Worm (Caenorhabditis elegans): Measurements from ENCODE around the gene parn-2.

parn-2 gene

DNA sequence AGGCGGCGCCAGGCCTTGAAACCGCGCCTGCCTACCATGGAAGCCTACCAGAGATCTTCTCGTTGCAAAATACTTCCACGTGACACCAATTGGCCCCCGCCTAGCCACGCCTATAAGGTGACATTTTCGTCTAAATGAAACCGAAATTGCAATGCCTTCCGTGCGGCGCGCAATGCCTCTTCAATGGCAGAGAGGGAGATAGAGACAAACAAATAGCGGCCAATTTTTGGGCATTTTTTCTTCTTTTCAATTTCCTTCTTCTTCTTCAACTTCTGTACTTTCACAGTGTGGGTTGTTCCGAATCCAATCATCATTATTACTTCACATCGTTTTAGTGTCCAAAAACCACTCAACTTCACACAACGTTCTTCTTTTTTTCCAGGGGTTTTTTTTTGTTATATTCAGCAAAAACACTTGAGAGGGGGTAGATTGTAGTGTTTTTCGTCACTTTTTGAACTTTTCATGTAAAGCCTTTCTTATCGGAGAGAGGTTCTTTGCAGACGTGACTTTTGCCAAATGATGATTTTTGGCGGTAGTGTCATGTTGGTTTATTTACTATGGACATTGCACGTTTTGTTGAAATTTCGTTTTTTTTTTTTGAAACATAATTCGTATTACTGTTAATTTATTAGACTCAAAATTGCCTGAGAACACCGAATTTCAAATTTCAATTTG, 4.9 kb upstream of the parn-2 start:
- TF ChIP-seq pha-2 (tag; optimal IDR thresholded peaks at IDR 0.05) (no peak), unc-55 (GFP tag; optimal IDR thresholded peaks at IDR 0.05) (no peak)

DNA sequence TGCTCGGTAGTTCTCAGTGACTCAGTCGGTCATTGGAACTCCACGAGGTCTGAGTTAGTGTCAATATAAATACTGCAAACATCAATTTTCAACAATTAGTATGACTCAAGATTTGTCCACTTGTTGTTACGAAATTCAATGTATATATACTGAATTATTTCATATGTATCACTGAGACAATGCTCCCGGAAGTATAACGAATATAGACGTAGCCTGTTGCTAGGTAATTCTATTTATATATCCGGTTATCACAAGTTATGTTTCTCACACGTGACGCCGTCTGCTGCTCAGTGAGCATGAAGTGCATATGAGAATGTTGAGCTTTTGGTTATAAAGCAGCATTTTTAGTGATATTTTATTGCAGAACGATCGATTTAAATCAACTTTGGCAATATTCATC, 4.1 kb upstream of the parn-2 start:
- no peak for TF ChIP-seq zip-5 (tag; optimal IDR thresholded peaks at IDR 0.05)
- TF ChIP-seq che-1 (tag; optimal IDR thresholded peaks at IDR 0.05): no peak
- TF ChIP-seq sox-2 (GFP tag; IDR thresholded peaks at IDR 0.05): no peak
- TF ChIP-seq pax-1 (tag; optimal IDR thresholded peaks at IDR 0.05): no peak
- no peak for TF ChIP-seq sox-4 (tag; optimal IDR thresholded peaks at IDR 0.05)
- TF ChIP-seq gmeb-2 (tag; optimal IDR thresholded peaks at IDR 0.05): no peak
- no peak for TF ChIP-seq Y22D7AL.16 (tag; optimal IDR thresholded peaks at IDR 0.05)
- TF ChIP-seq ceh-24 (tag; optimal IDR thresholded peaks at IDR 0.05): no peak
- no peak for TF ChIP-seq ceh-22 (tag; optimal IDR thresholded peaks at IDR 0.05)
- TF ChIP-seq elt-4 (tag; optimal IDR thresholded peaks at IDR 0.05): no peak
- no peak for TF ChIP-seq K02D7.2 (tag; optimal IDR thresholded peaks at IDR 0.05)
- no peak for TF ChIP-seq pros-1 (tag; optimal IDR thresholded peaks at IDR 0.05)
- TF ChIP-seq nfya-1 (tag; optimal IDR thresholded peaks at IDR 0.05): no peak
- no peak for TF ChIP-seq lin-11 (tag; optimal IDR thresholded peaks at IDR 0.05)
- no peak for TF ChIP-seq ceh-19 (GFP tag; optimal IDR thresholded peaks at IDR 0.05)
- no peak for TF ChIP-seq nhr-232 (tag; optimal IDR thresholded peaks at IDR 0.05)
- TF ChIP-seq ceh-31 (tag; optimal IDR thresholded peaks at IDR 0.05): no peak
- TF ChIP-seq ets-4 (tag; optimal IDR thresholded peaks at IDR 0.05): no peak

DNA sequence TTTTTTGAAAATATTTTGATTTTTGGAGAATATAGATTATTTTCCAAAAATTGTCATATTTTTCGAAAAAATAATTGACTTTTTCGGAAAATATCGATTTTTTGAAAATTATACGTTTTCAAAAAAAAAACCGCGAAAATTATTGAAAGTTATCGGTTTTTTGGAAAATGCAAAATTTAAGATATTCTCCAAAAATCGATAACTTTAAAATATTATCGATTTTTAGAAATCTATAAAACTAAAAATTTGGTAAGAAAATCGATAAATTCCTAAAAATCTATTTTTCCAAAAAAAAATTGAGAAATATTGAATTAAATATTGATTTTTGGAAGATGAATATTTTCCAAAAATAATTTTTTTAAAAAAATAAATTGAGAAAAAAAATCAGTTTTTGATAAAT, 667 bp upstream of the parn-2 start:
- TF ChIP-seq elt-2 (tag; optimal IDR thresholded peaks at IDR 0.05): no peak
- TF ChIP-seq sox-4 (tag; optimal IDR thresholded peaks at IDR 0.05): no peak
- no peak for TF ChIP-seq hlh-13 (GFP tag; optimal IDR thresholded peaks at IDR 0.05)
- no peak for TF ChIP-seq ceh-24 (tag; optimal IDR thresholded peaks at IDR 0.05)
- TF ChIP-seq hlh-8 (tag; optimal IDR thresholded peaks at IDR 0.05): no peak
- TF ChIP-seq fkh-6 (tag; optimal IDR thresholded peaks at IDR 0.05): no peak
- no peak for TF ChIP-seq sdc-2 (tag; optimal IDR thresholded peaks at IDR 0.05)
- no peak for TF ChIP-seq syd-9 (tag; optimal IDR thresholded peaks at IDR 0.05)
- TF ChIP-seq mec-3 (tag; optimal IDR thresholded peaks at IDR 0.05; ENCODE audit: borderline replicate concordance): no peak
- no peak for TF ChIP-seq ceh-31 (tag; optimal IDR thresholded peaks at IDR 0.05)
- no peak for TF ChIP-seq dmd-4 (tag; optimal IDR thresholded peaks at IDR 0.05; ENCODE audit: borderline replicate concordance)
- no peak for TF ChIP-seq K09A11.1 (tag; optimal IDR thresholded peaks at IDR 0.05; ENCODE audit: insufficient read depth)
- no peak for TF ChIP-seq hlh-15 (tag; optimal IDR thresholded peaks at IDR 0.05)

DNA sequence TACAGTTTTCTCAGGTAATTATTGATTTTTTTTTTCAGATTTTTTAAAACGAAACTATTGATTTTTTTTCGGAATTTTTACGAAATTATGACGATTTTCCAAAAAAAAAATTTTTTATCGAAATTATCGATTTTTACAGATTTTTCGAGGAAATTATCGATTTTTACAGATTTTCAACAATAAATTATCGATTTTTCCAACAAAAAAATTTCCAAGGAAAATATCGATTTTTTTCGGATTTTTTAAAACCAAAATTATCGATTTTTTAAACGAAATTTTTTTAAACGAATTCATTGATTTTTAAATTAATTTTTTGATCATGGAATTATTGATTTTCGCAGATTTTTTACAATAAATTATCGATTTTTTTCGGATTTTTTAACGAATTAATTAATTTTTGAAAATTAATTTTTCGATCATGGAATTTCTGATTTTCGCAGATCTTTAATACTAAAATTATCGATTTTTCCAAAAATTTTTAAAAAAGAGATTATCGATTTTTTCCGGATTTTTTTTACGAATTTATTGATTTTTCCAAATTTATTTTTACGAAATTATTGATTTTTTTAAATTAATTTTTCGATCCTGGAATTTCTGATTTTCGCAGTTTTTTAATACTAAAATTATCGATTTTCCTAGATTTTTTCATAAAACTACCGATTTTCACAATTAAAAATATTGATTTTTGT, 739 bp downstream of the parn-2 start:
- TF ChIP-seq pax-1 (tag; optimal IDR thresholded peaks at IDR 0.05) (no peak), nhr-11 (tag; optimal IDR thresholded peaks at IDR 0.05) (no peak), fax-1 (tag; optimal IDR thresholded peaks at IDR 0.05) (no peak), unc-86 (tag; optimal IDR thresholded peaks at IDR 0.05) (no peak), ceh-48 (tag; optimal IDR thresholded peaks at IDR 0.05) (peak; percentile 70), ahr-1 (tag; optimal IDR thresholded peaks at IDR 0.05) (no peak)

DNA sequence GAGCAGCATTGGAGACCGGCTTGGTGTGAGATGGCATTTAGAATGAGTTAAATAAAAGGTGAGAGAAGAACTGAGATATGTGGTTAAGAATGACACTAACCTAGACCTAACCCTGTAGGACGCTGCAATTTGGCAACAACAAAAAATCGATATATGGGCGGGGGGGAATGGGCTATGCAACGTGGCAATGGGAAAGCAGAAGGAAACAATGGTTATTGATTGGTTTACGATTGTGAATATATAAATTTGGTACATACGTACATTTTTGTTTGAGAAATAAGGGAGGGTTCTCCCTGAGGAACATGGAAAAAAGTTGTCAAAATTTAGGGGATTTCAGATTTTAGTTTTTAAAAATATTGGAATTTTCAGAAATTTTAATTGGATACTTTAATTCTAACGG, 7.4 kb downstream of the parn-2 start, which contains the start of gene tag-276:
Gene tag-276 (minus strand): TSS at position 101 of the 400 bp plus-strand sequence.
- TF ChIP-seq lim-6 (tag; optimal IDR thresholded peaks at IDR 0.05) (no peak), ceh-45 (GFP tag; IDR thresholded peaks at IDR 0.05) (no peak), pat-9 (tag; optimal IDR thresholded peaks at IDR 0.05) (no peak), fkh-10 (GFP tag; optimal IDR thresholded peaks at IDR 0.05) (no peak), ttx-3 (tag; optimal IDR thresholded peaks at IDR 0.05) (no peak)
